Worm (Caenorhabditis elegans) whole organism, midembryonic: ENCODE measurements around the gene acdh-6.

Source experiments
- T22C8.4 ChIP-seq: fragments of 200-800 bp; sonication (Bioruptor generic); IDR thresholded peaks from 2 replicates; pipeline ENCODE4 v1.3.6; 2022; ENCODE audit warnings: missing genetic modification characterization, missing compliant biosample characterization
- cog-1 ChIP-seq: sonication (generic microtip); optimal IDR thresholded peaks from 2 replicates; lab custom pipeline; 2016; ENCODE audit warnings: missing genetic modification characterization, missing compliant biosample characterization
- flt-1 ChIP-seq: fragments of 200-800 bp; sonication (Bioruptor generic); IDR thresholded peaks from 2 replicates; pipeline ENCODE4 v1.3.6; 2022; ENCODE audit warnings: missing genetic modification characterization, missing compliant biosample characterization
- klf-2 ChIP-seq: fragments of 200-800 bp; sonication (Bioruptor generic); conservative IDR thresholded peaks from 2 replicates; pipeline ENCODE4 v1.3.6; 2022; ENCODE audit warnings: missing genetic modification reagents, missing genetic modification characterization, missing compliant biosample characterization
- med-1 ChIP-seq: sonication (generic microtip); optimal IDR thresholded peaks from 2 replicates; lab custom pipeline; 2017; ENCODE audit warnings: missing genetic modification characterization, mild to moderate bottlenecking, missing compliant biosample characterization, antibody characterized with exemption, missing genetic modification reagents; ENCODE audit not compliant: insufficient read depth
- ref-1 ChIP-seq: fragments of 200-800 bp; sonication (Bioruptor generic); conservative IDR thresholded peaks from 2 replicates; pipeline ENCODE4 v1.3.6; 2022; ENCODE audit warnings: missing genetic modification reagents, missing genetic modification characterization, missing compliant biosample characterization
- tab-1 ChIP-seq: fragments of 200-800 bp; sonication (Bioruptor generic); IDR thresholded peaks from 2 replicates; pipeline ENCODE4 v1.3.6; 2022; ENCODE audit warnings: missing genetic modification characterization, missing compliant biosample characterization
- ztf-23 ChIP-seq: fragments of 200-800 bp; sonication (Bioruptor generic); IDR thresholded peaks from 2 replicates; pipeline ENCODE4 v1.3.6; 2022; ENCODE audit warnings: missing genetic modification reagents, missing genetic modification characterization, missing compliant biosample characterization
- ztf-29 ChIP-seq: fragments of 200-800 bp; sonication (Bioruptor generic); IDR thresholded peaks from 2 replicates; pipeline ENCODE4 v1.3.6; 2022; ENCODE audit warnings: missing genetic modification reagents, missing genetic modification characterization, missing compliant biosample characterization

The acdh-6 gene

DNA sequence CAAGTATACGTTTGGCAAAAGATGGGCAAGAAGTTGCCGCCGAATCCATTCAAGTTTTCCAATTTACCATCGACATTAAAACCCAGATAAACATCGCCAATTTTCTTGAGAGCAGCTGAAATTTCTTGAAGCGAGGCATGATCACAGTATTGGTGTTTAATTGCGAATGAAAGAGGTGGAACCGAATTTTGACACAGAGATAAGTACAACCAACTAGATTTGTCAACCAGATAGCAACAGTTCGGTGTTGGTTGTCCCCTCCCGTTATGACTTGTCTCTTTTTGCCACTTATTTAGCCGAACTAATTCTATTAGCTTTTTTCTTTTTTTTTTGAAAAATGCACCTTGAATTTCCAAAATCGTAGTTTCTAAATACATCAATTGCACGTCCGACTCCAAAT is 17.4 kb downstream of the acdh-6 start:
- TF ChIP-seq ref-1 (GFP tag; lab: Robert Waterston, UW) = no peak
- TF ChIP-seq T22C8.4 (GFP tag; lab: Robert Waterston, UW) = no peak
- no peak for TF ChIP-seq klf-2 (GFP tag; lab: Robert Waterston, UW)
- no peak for TF ChIP-seq ztf-23 (GFP tag; lab: Robert Waterston, UW)
- no peak for TF ChIP-seq cog-1 (tag; lab: Kevin White, UChicago)
- TF ChIP-seq med-1 (GFP tag; lab: Kevin White, UChicago) = no peak
- TF ChIP-seq flt-1 = no peak
- no peak for TF ChIP-seq tab-1 (GFP tag; lab: Robert Waterston, UW)

DNA sequence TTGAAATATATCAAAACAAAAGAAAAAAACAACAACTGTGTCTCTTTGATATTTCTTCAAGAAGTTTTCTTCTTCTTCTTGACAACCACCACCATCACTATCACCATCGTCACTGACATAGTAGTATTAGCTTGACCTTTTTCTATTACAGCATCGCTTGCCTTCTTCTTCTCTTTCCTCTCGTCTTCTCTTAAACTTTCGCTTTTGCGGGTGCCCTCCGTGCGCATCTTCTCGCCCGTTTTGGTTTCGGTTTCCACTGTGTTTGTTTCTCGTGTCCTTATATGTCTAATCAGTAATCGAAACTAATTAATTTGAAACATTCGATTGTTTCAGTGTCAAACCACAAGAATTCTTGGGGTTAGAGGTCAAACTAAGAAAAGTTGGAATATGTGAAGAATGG is 18.4 kb downstream of the acdh-6 start:
- TF ChIP-seq tab-1 (GFP tag; lab: Robert Waterston, UW) (no peak), ztf-29 (GFP tag; lab: Robert Waterston, UW) (no peak), T22C8.4 (GFP tag; lab: Robert Waterston, UW) (no peak), med-1 (GFP tag; lab: Kevin White, UChicago) (no peak), klf-2 (GFP tag; lab: Robert Waterston, UW) (no peak), cog-1 (tag; lab: Kevin White, UChicago) (no peak), ztf-23 (GFP tag; lab: Robert Waterston, UW) (no peak)

DNA sequence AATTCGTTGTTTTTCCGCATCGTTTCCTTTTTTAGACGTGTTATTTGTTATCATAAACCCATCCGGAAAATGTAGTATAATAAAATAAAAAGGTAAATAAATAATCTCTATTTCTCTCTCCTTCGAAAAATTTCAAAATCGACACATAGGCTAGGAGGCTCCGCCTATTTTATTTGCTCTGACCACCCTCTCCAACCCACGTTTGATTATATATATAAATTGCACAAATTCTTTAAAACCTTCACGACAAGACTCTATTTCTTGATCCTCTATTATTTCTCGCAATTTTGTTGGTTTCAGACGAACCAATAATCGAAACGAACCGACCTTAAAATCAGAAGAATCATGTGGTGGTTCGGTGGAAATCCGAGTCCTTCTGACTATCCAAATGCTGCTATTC is 19.9 kb downstream of the acdh-6 start, which contains the start of gene doxa-1:
doxa-1 (plus strand) TSS at position 301 of the 400 bp plus-strand sequence.
- TF ChIP-seq cog-1 (tag; lab: Kevin White, UChicago) = no peak
- no peak for TF ChIP-seq ref-1 (GFP tag; lab: Robert Waterston, UW)
- no peak for TF ChIP-seq ztf-29 (GFP tag; lab: Robert Waterston, UW)
- TF ChIP-seq flt-1 = no peak
- no peak for TF ChIP-seq T22C8.4 (GFP tag; lab: Robert Waterston, UW)
- TF ChIP-seq klf-2 (GFP tag; lab: Robert Waterston, UW) = no peak
- no peak for TF ChIP-seq med-1 (GFP tag; lab: Kevin White, UChicago)
- TF ChIP-seq ztf-23 (GFP tag; lab: Robert Waterston, UW) = no peak

DNA sequence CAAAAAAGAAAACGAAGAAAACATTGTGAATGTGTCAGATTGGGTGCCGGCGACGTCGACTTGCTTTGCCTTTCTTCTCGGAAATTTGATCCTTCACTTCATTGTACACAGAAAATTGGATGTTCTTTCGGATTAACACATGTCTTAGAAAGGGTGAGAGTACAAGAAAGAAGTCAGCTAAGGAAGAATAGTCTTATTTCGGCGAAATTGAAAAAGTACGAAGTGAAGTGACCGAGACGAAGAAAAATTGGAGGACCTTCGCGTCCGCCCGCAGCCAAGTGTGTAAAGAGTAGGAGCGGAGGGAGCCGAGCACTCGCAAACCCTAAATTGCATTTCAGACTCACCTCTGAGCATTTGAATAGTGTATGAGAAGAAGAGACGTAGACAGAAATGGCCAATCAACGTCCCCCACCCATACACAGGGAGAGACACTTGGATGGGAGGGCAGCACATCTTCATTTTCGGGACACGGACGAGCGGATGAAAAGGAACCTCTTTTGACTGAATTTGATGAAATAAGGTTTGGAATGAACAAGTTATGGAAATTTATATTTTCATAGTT is 27.7 kb downstream of the acdh-6 start, which contains the start of gene glr-1:
glr-1 (minus strand) TSS at position 51 of the 562 bp plus-strand sequence.
- TF ChIP-seq ztf-23 (GFP tag; lab: Robert Waterston, UW) (no peak), ref-1 (GFP tag; lab: Robert Waterston, UW) (no peak), klf-2 (GFP tag; lab: Robert Waterston, UW) (no peak), flt-1 (no peak), med-1 (GFP tag; lab: Kevin White, UChicago) (no peak)

DNA sequence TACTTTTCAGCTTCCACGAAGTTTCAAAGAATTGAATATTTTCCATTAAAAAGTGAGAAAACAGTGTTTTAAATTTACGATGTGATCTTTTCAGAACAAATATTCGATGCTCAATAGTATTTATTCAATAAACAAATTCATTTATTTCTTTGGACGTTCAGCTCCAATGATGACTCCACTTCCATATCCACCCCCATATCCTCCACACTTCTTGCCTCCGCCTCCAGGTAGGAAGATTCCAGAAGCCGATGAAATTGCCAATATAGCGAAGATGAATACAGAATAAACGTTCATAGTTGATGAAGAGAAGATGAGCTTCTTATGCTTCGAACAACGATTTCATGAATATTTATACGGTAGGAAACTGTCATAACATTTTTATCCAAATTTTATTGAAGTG is 28.3 kb downstream of the acdh-6 start, which contains the start of gene fip-3:
fip-3 (minus strand) TSS at position 294 of the 400 bp plus-strand sequence.
- no peak for TF ChIP-seq med-1 (GFP tag; lab: Kevin White, UChicago)
- TF ChIP-seq ref-1 (GFP tag; lab: Robert Waterston, UW) = no peak
- TF ChIP-seq flt-1 = no peak
- no peak for TF ChIP-seq ztf-23 (GFP tag; lab: Robert Waterston, UW)
- TF ChIP-seq T22C8.4 (GFP tag; lab: Robert Waterston, UW) = no peak
- no peak for TF ChIP-seq tab-1 (GFP tag; lab: Robert Waterston, UW)
- no peak for TF ChIP-seq klf-2 (GFP tag; lab: Robert Waterston, UW)

DNA sequence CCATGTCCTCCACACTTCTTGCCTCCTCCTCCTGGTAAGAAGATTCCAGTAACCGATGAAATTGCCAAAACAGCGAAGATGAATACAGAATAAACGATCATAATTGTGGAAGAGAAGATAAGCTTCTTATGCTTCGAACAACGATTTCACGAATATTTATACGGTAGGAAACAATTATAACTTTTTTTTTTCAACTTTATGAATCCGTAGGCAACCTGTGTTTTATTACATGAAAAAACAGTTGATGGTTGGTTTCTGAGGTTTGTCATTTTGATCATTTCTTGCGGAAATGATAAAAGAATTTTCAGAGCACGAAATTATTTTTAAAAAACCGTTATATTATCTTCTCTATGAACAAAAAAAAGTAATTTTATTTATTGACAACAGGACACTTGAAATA is 29.9 kb downstream of the acdh-6 start, which contains the start of gene fipr-16:
fipr-16 (minus strand) TSS at position 101 of the 400 bp plus-strand sequence.
- TF ChIP-seq med-1 (GFP tag; lab: Kevin White, UChicago) (no peak), T22C8.4 (GFP tag; lab: Robert Waterston, UW) (no peak), tab-1 (GFP tag; lab: Robert Waterston, UW) (no peak), ref-1 (GFP tag; lab: Robert Waterston, UW) (no peak), klf-2 (GFP tag; lab: Robert Waterston, UW) (no peak), ztf-23 (GFP tag; lab: Robert Waterston, UW) (no peak), flt-1 (no peak), ztf-29 (GFP tag; lab: Robert Waterston, UW) (no peak), cog-1 (tag; lab: Kevin White, UChicago) (no peak)

DNA sequence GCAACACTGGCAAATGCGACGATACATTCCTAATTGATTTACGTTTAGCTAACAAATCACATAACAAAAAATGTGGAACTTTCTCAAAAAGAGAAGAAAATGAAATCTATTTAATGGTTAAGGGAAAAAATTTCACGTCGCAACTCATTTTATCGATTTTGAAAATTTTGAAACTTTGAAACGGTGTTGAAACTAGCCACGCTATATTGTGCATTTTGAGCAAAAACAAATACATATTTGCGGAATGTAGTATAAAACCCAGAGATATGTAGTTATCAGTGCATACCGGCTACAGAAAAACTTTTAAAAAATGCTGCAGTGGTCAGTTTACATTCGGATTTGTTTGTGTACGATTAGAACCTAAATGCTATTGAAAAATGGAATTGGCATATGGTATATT is 32.7 kb downstream of the acdh-6 start, which contains the start of gene C06E1.7:
C06E1.7 (minus strand) TSS at position 101 of the 400 bp plus-strand sequence.
- TF ChIP-seq cog-1 (tag; lab: Kevin White, UChicago) (no peak), T22C8.4 (GFP tag; lab: Robert Waterston, UW) (no peak), klf-2 (GFP tag; lab: Robert Waterston, UW) (no peak), med-1 (GFP tag; lab: Kevin White, UChicago) (no peak), ztf-29 (GFP tag; lab: Robert Waterston, UW) (no peak), tab-1 (GFP tag; lab: Robert Waterston, UW) (no peak), ref-1 (GFP tag; lab: Robert Waterston, UW) (no peak), ztf-23 (GFP tag; lab: Robert Waterston, UW) (no peak), flt-1 (no peak)

DNA sequence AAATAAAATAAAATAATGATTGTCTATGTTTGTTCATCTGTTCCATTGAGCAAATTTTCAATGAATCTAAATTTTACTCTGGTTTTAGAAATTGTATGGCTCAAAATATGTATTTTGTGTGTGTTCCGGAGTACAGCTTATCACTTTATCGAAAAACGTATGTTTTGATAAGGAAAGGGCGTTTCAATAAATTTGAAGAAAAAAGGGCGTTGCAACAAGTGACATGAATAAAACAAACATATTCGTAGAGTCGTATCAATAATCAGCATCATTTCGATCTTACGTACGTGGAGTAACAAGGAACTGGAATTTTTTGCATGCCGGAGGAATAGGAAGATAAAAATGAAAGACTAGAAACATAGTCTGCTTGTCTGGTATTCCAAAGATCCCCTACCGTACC is 33.2 kb downstream of the acdh-6 start:
- TF ChIP-seq T22C8.4 (GFP tag; lab: Robert Waterston, UW) (no peak), ztf-29 (GFP tag; lab: Robert Waterston, UW) (no peak), tab-1 (GFP tag; lab: Robert Waterston, UW) (no peak), cog-1 (tag; lab: Kevin White, UChicago) (no peak), flt-1 (no peak), ztf-23 (GFP tag; lab: Robert Waterston, UW) (no peak), med-1 (GFP tag; lab: Kevin White, UChicago) (no peak), klf-2 (GFP tag; lab: Robert Waterston, UW) (no peak), ref-1 (GFP tag; lab: Robert Waterston, UW) (no peak)

DNA sequence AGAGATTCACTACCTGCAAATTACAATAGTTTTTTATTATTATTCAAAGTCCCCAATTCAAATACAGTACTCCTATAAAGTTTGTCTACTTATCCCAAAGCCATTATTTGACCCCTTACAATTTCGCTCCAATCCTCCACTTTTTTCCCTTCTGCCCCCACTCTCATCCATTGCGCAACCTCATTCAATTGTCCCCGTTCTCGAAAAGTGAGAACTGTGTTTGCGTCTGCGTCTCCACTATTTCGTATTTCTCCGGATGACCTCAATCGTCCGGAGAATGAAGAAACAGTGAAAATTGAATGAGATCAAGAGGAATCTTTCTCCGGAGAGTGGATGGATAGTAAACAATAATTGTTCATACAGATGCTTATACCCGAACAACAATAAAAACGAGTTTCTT is 35.8 kb downstream of the acdh-6 start:
- TF ChIP-seq T22C8.4 (GFP tag; lab: Robert Waterston, UW) (no peak), ztf-23 (GFP tag; lab: Robert Waterston, UW) (no peak), med-1 (GFP tag; lab: Kevin White, UChicago) (no peak), cog-1 (tag; lab: Kevin White, UChicago) (no peak), ref-1 (GFP tag; lab: Robert Waterston, UW) (no peak), ztf-29 (GFP tag; lab: Robert Waterston, UW) (no peak), klf-2 (GFP tag; lab: Robert Waterston, UW) (no peak), tab-1 (GFP tag; lab: Robert Waterston, UW) (no peak), flt-1 (no peak)
